Worm (Caenorhabditis elegans) whole organism, late embryonic: ENCODE measurements around the gene str-207.

Source experiments
- K02D7.2 ChIP-seq: sonication (generic microtip); optimal IDR thresholded peaks from 2 replicates; lab custom pipeline; 2017; ENCODE audit warnings: mild to moderate bottlenecking, missing genetic modification characterization, missing compliant biosample characterization
- Y22D7AL.16 ChIP-seq: sonication (generic microtip); optimal IDR thresholded peaks from 2 replicates; lab custom pipeline; 2016; ENCODE audit warnings: missing genetic modification characterization, missing compliant biosample characterization
- ama-1 ChIP-seq: fragments of 150-350 bp; optimal IDR thresholded peaks from 2 replicates; lab custom pipeline; 2014
- ceh-14 ChIP-seq: sonication (generic microtip); optimal IDR thresholded peaks from 2 replicates; lab custom pipeline; 2016; ENCODE audit warnings: missing genotype, missing genetic modification characterization, missing compliant biosample characterization
- ceh-30 ChIP-seq: fragments of 150-350 bp; optimal IDR thresholded peaks from 2 replicates; lab custom pipeline; 2014; ENCODE audit warnings: missing biosample characterization, missing genetic modification characterization
- elt-2 ChIP-seq: sonication (generic microtip); optimal IDR thresholded peaks from 2 replicates; lab custom pipeline; 2016; ENCODE audit warnings: missing genetic modification reagents, missing genetic modification characterization, missing compliant biosample characterization
- fkh-10 ChIP-seq: fragments of 150-350 bp; optimal IDR thresholded peaks from 2 replicates; lab custom pipeline; 2014; ENCODE audit warnings: missing biosample characterization, missing genetic modification reagents, missing genetic modification characterization
- lim-6 ChIP-seq: sonication (generic microtip); optimal IDR thresholded peaks from 2 replicates; lab custom pipeline; 2016; ENCODE audit warnings: missing genetic modification characterization, missing compliant biosample characterization
- lin-11 ChIP-seq: fragments of 200-800 bp; sonication (Bioruptor generic); optimal IDR thresholded peaks from 2 replicates; lab custom pipeline; 2018; ENCODE audit warnings: mild to moderate bottlenecking, missing genetic modification characterization, missing compliant biosample characterization
- nhr-11 ChIP-seq: fragments of 150-350 bp; optimal IDR thresholded peaks from 2 replicates; lab custom pipeline; 2014; ENCODE audit warnings: missing biosample characterization, missing genetic modification characterization
- rnt-1 ChIP-seq: sonication (generic microtip); optimal IDR thresholded peaks from 2 replicates; lab custom pipeline; 2016; ENCODE audit warnings: missing genetic modification characterization, missing compliant biosample characterization
- tbx-2 ChIP-seq: sonication (generic microtip); optimal IDR thresholded peaks from 2 replicates; lab custom pipeline; 2016; ENCODE audit warnings: missing genetic modification characterization, missing compliant biosample characterization
- unc-42 ChIP-seq: sonication (generic microtip); optimal IDR thresholded peaks from 2 replicates; lab custom pipeline; 2016; ENCODE audit warnings: missing genotype, missing genetic modification characterization, missing compliant biosample characterization
- unc-55 ChIP-seq: sonication (generic microtip); optimal IDR thresholded peaks from 2 replicates; lab custom pipeline; 2017; ENCODE audit warnings: missing biosample characterization, missing genetic modification reagents, missing genetic modification characterization

- TF ChIP-seq Y22D7AL.16 (no peak), rnt-1 (no peak), ceh-14 (tag; lab: Kevin White, UChicago) (no peak), nhr-11 (no peak), ama-1 (lab: Kevin White, UChicago) (no peak), fkh-10 (no peak), K02D7.2 (tag; lab: Kevin White, UChicago) (no peak), lin-11 (tag; lab: Kevin White, UChicago) (no peak), lim-6 (tag; lab: Kevin White, UChicago) (no peak), unc-42 (tag; lab: Kevin White, UChicago) (no peak), ceh-30 (tag; lab: Kevin White, UChicago) (no peak), elt-2 (no peak), unc-55 (GFP tag; lab: Kevin White, UChicago) (no peak), tbx-2 (tag; lab: Kevin White, UChicago) (no peak)
Measured at ce11 chrV:4944219-4944618, 7.3 kb upstream of the str-207 start, which contains the start of gene str-211.
